Worm (Caenorhabditis elegans) whole organism, mixed stage, embryonic: Measurements from ENCODE around the gene K06A9.3.
A peak's percentile ranks its signal among the peaks of the same experiment; 100 is the strongest.

Experiments used
- M03D4.4 ChIP-seq: sonication (generic microtip); optimal IDR thresholded peaks from 2 replicates; lab custom pipeline; 2017; ENCODE audit warnings: mild to moderate bottlenecking, missing genetic modification characterization, missing compliant biosample characterization
- bed-3 ChIP-seq: fragments of 200-800 bp; sonication (Bioruptor generic); optimal IDR thresholded peaks from 3 replicates; lab custom pipeline; 2018; ENCODE audit warnings: mild to moderate bottlenecking, missing genetic modification characterization, moderate library complexity, missing compliant biosample characterization
- ceh-39 ChIP-seq: fragments of 150-350 bp; optimal IDR thresholded peaks from 2 replicates; lab custom pipeline; 2014; ENCODE audit warnings: missing biosample characterization, missing genetic modification characterization
- ceh-43 ChIP-seq: fragments of 200-800 bp; sonication (Bioruptor generic); optimal IDR thresholded peaks from 2 replicates; lab custom pipeline; 2018; ENCODE audit warnings: mild to moderate bottlenecking, missing genetic modification characterization, moderate library complexity, missing compliant biosample characterization
- ces-1 ChIP-seq: fragments of 150-350 bp; optimal IDR thresholded peaks from 2 replicates; lab custom pipeline; 2014; ENCODE audit warnings: missing biosample characterization, missing genetic modification reagents, missing genetic modification characterization
- cnd-1 ChIP-seq: fragments of 200-800 bp; sonication (Bioruptor generic); optimal IDR thresholded peaks from 2 replicates; lab custom pipeline; 2018; ENCODE audit warnings: mild to moderate bottlenecking, missing genetic modification characterization, missing compliant biosample characterization
- elt-1 ChIP-seq: sonication (generic microtip); optimal IDR thresholded peaks from 2 replicates; lab custom pipeline; 2017; ENCODE audit warnings: missing genetic modification characterization, mild to moderate bottlenecking, missing compliant biosample characterization, antibody characterized with exemption, moderate library complexity, borderline replicate concordance; ENCODE audit not compliant: insufficient read depth
- elt-3 ChIP-seq: fragments of 150-350 bp; optimal IDR thresholded peaks from 2 replicates; lab custom pipeline; 2014; ENCODE audit warnings: missing biosample characterization, missing genetic modification characterization
- ham-2 ChIP-seq: fragments of 200-800 bp; sonication (Bioruptor generic); optimal IDR thresholded peaks from 2 replicates; lab custom pipeline; 2018; ENCODE audit warnings: mild to moderate bottlenecking, missing genetic modification characterization, missing compliant biosample characterization
- hlh-1 ChIP-seq: fragments of 150-350 bp; optimal IDR thresholded peaks from 2 replicates; lab custom pipeline; 2014; ENCODE audit warnings: missing biosample characterization, missing genetic modification reagents, missing genetic modification characterization
- lin-13 ChIP-seq: fragments of 150-350 bp; optimal IDR thresholded peaks from 2 replicates; lab custom pipeline; 2014; ENCODE audit warnings: missing biosample characterization, missing genetic modification characterization
- lin-32 ChIP-seq: fragments of 200-800 bp; sonication (Bioruptor generic); optimal IDR thresholded peaks from 2 replicates; lab custom pipeline; 2018; ENCODE audit warnings: mild to moderate bottlenecking, missing genetic modification characterization, missing compliant biosample characterization
- mab-5 ChIP-seq: fragments of 150-350 bp; optimal IDR thresholded peaks from 2 replicates; lab custom pipeline; 2014; ENCODE audit warnings: missing biosample characterization, missing genetic modification characterization
- mep-1 ChIP-seq: fragments of 150-350 bp; optimal IDR thresholded peaks from 2 replicates; lab custom pipeline; 2017; ENCODE audit warnings: missing biosample characterization, missing genetic modification reagents, missing genetic modification characterization, inconsistent platforms
- mls-2 ChIP-seq: sonication (generic microtip); optimal IDR thresholded peaks from 2 replicates; lab custom pipeline; 2016; ENCODE audit warnings: mild to moderate bottlenecking, missing genetic modification characterization, moderate library complexity, missing compliant biosample characterization
- nhr-12 ChIP-seq: fragments of 150-350 bp; optimal IDR thresholded peaks from 2 replicates; lab custom pipeline; 2014; ENCODE audit warnings: missing biosample characterization, missing genetic modification characterization
- nhr-2 ChIP-seq: fragments of 150-350 bp; optimal IDR thresholded peaks from 2 replicates; lab custom pipeline; 2014; ENCODE audit warnings: missing biosample characterization, missing genetic modification characterization
- nhr-28 ChIP-seq: fragments of 150-350 bp; optimal IDR thresholded peaks from 2 replicates; lab custom pipeline; 2014; ENCODE audit warnings: missing biosample characterization, missing genetic modification characterization
- snpc-4 ChIP-seq: fragments of 150-350 bp; optimal IDR thresholded peaks from 2 replicates; lab custom pipeline; 2014; ENCODE audit warnings: missing biosample characterization, missing genetic modification characterization
- sptf-1 ChIP-seq: sonication (generic microtip); optimal IDR thresholded peaks from 2 replicates; lab custom pipeline; 2017; ENCODE audit warnings: mild to moderate bottlenecking, missing genetic modification characterization, moderate library complexity, missing compliant biosample characterization
- tbx-8 ChIP-seq: fragments of 200-800 bp; sonication (Bioruptor generic); optimal IDR thresholded peaks from 2 replicates; lab custom pipeline; 2018; ENCODE audit warnings: mild to moderate bottlenecking, missing genetic modification characterization, moderate library complexity, missing compliant biosample characterization
- unc-120 ChIP-seq: sonication (generic microtip); optimal IDR thresholded peaks from 2 replicates; lab custom pipeline; 2017; ENCODE audit warnings: missing genetic modification characterization, missing compliant biosample characterization; ENCODE audit not compliant: poor library complexity, severe bottlenecking
- unc-39 ChIP-seq: fragments of 150-350 bp; optimal IDR thresholded peaks from 2 replicates; lab custom pipeline; 2014; ENCODE audit warnings: missing biosample characterization, missing genetic modification characterization
- unc-62 ChIP-seq: fragments of 150-350 bp; optimal IDR thresholded peaks from 2 replicates; lab custom pipeline; 2014; ENCODE audit warnings: missing biosample characterization, missing genetic modification reagents, missing genetic modification characterization
- zip-8 ChIP-seq: fragments of 150-350 bp; optimal IDR thresholded peaks from 2 replicates; lab custom pipeline; 2014; ENCODE audit warnings: missing biosample characterization, missing genetic modification characterization
- ztf-11 ChIP-seq: fragments of 150-350 bp; optimal IDR thresholded peaks from 2 replicates; lab custom pipeline; 2014; ENCODE audit warnings: missing biosample characterization, missing genetic modification characterization

Gene K06A9.3

DNA sequence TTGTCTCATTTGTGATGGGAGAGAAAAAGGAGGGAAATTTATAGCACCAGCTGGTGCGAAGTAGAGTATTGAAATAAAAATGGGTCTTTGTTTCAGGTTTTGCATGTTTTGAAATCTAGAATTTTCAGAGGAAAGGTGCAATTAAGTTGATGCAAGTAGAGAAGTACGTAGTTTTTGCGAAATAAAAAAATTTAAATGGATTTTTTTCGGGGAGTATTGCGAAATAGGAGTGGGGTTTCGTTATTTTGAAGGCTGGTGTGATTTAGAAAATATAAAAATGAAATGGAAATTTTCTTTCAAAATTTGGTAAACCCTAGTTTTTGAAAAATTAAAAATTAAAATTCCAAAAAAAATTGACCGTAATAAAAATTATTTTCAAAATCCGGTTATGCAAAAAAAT, 7.1 kb downstream of the K06A9.3 start:
- TF ChIP-seq zip-8 (tag; lab: Kevin White, UChicago) (no peak), elt-1 (tag; lab: Kevin White, UChicago) (no peak), bed-3 (GFP tag; lab: Kevin White, UChicago) (no peak), unc-39 (tag; lab: Kevin White, UChicago) (no peak)

DNA sequence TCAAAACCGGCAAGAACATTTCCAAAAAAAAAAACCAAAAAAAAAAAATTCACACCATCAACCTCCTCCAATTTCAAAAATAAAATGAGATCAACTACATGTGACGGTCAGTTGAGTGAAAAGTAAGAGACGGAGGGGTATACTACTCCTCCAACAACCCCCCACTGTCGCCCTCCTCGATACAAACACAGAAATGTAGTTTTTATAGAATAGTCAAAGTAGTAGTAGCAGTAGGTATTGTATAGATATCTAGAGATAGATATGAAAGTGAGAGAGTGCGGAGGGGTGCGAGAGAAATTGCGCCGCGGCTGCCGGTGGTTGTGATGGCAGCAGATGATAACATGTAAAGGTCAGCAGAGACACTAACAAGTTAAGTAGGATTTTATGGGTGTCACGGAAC, 7.8 kb downstream of the K06A9.3 start:
- TF ChIP-seq elt-1 (tag; lab: Kevin White, UChicago), result peak; percentile 24
- peak; percentile 4 for TF ChIP-seq ham-2
- TF ChIP-seq unc-62 (GFP tag; lab: Kevin White, UChicago), result no peak

DNA sequence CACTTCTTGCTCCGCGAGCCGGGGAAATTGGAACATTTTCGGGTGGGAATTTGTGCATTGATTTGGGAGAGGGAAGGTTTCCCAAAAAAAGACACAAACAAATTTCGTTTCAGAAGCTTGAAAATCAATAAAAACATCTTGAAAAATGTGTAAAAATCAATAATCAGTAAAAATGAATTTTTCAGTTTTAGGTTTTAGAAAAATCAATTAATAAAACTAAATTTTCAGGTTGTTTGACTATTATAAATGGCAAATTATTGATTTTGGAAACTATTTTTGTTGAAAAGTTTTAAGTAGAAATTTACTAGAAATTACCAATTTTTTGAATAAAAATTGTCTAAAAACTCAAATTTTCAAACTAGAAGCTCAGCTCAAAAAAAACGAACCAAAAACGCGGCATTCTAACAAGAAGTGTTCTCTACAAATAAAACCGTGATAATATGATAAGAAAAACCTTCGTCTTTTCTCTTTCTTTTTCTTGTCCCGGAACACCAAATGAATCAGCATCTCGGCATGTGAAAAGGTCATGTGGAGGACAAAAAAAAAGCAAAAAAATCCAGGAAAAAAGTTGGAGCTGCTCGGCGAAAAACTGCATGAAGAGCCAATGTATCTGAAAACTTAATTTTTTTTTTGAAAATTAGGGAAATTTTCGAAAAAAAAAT, 9.5 kb downstream of the K06A9.3 start:
- TF ChIP-seq cnd-1 (tag; lab: Kevin White, UChicago), result no peak
- TF ChIP-seq nhr-28, result no peak
- no peak for TF ChIP-seq ceh-43 (GFP tag; lab: Kevin White, UChicago)
- no peak for TF ChIP-seq nhr-12
- no peak for TF ChIP-seq mls-2 (tag; lab: Kevin White, UChicago)
- no peak for TF ChIP-seq ceh-39 (tag; lab: Kevin White, UChicago)
- no peak for TF ChIP-seq ztf-11 (tag; lab: Kevin White, UChicago)

DNA sequence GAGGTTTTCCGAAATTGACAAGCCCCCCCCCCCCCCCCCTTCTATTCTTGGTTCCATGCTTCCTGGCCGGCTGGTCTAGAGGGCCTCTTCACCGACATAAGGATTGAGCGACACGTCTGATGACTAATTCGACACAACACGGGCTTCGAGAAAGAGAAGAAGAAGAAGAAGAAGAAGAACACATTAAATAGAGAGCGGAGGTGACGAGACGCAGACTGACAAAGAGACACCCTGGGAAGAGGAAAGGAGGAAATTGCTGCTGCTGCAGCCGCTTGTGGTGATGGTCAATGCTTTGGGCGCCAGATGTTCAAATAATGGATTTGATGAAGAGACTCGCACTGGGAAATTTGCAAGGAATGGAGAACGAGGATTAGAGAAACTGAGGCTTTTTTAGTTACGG, 10.6 kb downstream of the K06A9.3 start:
- TF ChIP-seq unc-120 (tag; lab: Kevin White, UChicago), result peak; percentile 78
- TF ChIP-seq tbx-8 (GFP tag; lab: Kevin White, UChicago), result no peak
- TF ChIP-seq mab-5 (tag; lab: Kevin White, UChicago), result no peak
- no peak for TF ChIP-seq nhr-28
- TF ChIP-seq snpc-4 (tag; lab: Kevin White, UChicago), result no peak
- TF ChIP-seq mep-1 (tag; lab: Kevin White, UChicago), result peak; percentile 45
- TF ChIP-seq ces-1 (GFP tag; lab: Kevin White, UChicago), result peak; percentile 77
- peak; percentile 13 for TF ChIP-seq M03D4.4 (tag; lab: Kevin White, UChicago)
- peak; percentile 61 for TF ChIP-seq cnd-1 (tag; lab: Kevin White, UChicago)
- peak; percentile 77 for TF ChIP-seq lin-32 (GFP tag; lab: Kevin White, UChicago)
- peak; percentile 56 for TF ChIP-seq mls-2 (tag; lab: Kevin White, UChicago)
- peak; percentile 45 for TF ChIP-seq hlh-1
- peak; percentile 74 for TF ChIP-seq unc-62 (GFP tag; lab: Kevin White, UChicago)
- TF ChIP-seq ham-2, result peak; percentile 77

DNA sequence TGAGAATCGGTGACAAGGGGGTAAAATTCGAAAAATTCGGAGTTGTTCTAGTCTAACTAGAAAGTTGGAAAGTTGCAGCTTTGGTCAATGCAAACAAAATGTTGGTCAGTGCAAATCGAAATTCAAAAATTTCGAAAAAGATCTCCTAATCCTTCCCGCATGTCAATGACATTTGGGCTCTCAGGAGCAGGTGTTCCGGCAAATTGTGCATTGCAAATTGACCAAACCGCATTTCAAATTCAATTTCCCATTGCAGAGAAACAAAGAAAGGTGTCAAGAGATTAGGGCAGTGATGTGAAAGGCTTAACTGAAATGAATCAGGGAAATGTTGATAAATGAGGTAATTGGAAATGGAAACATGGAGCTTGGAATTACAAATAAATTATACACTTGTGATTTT, 11.9 kb downstream of the K06A9.3 start:
- no peak for TF ChIP-seq unc-120 (tag; lab: Kevin White, UChicago)
- TF ChIP-seq elt-3 (tag; lab: Kevin White, UChicago), result no peak
- TF ChIP-seq mep-1 (tag; lab: Kevin White, UChicago), result no peak
- TF ChIP-seq ceh-39 (tag; lab: Kevin White, UChicago), result no peak
- TF ChIP-seq mls-2 (tag; lab: Kevin White, UChicago), result no peak
- no peak for TF ChIP-seq tbx-8 (GFP tag; lab: Kevin White, UChicago)
- TF ChIP-seq lin-13, result no peak
- no peak for TF ChIP-seq snpc-4 (tag; lab: Kevin White, UChicago)
- TF ChIP-seq bed-3 (GFP tag; lab: Kevin White, UChicago), result no peak
- peak; percentile 47 for TF ChIP-seq hlh-1
- TF ChIP-seq ces-1 (GFP tag; lab: Kevin White, UChicago), result peak; percentile 74
- TF ChIP-seq cnd-1 (tag; lab: Kevin White, UChicago), result no peak

DNA sequence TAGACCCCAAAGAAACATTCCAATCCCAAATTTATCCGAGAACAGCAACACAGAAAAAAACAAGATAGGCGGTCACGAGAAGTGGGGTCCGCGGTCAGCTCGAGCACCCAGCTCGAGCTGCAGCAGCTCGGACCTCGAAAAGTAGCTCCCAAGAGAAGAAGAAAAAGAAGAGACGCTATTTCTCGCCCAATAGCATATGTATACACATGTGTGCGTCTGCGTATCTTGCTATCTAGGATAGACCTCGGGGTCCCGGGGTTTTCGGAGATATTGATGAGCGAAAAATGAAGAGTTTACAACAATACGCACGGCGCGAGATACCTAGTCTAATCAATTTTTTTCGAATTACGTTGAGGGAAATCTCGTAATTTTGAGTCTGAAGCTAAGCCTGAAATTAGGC, 13.1 kb downstream of the K06A9.3 start:
- TF ChIP-seq ceh-43 (GFP tag; lab: Kevin White, UChicago) (no peak), sptf-1 (tag; lab: Kevin White, UChicago) (peak; percentile 2), nhr-12 (no peak), mab-5 (tag; lab: Kevin White, UChicago) (no peak), hlh-1 (peak; percentile 71), ces-1 (GFP tag; lab: Kevin White, UChicago) (peak; percentile 5), ceh-39 (tag; lab: Kevin White, UChicago) (no peak), lin-32 (GFP tag; lab: Kevin White, UChicago) (no peak), nhr-2 (tag; lab: Kevin White, UChicago) (no peak), cnd-1 (tag; lab: Kevin White, UChicago) (no peak), M03D4.4 (tag; lab: Kevin White, UChicago) (no peak), unc-120 (tag; lab: Kevin White, UChicago) (peak; percentile 68), bed-3 (GFP tag; lab: Kevin White, UChicago) (no peak), unc-62 (GFP tag; lab: Kevin White, UChicago) (peak; percentile 1)
